Worm (Caenorhabditis elegans) whole organism, L4 larva: ENCODE data around the gene F33A8.7.

Experiments
- R02D3.7 ChIP-seq: fragments of 150-350 bp; sonication (generic microtip); optimal IDR thresholded peaks from 3 replicates; lab custom pipeline; 2014; ENCODE audit warnings: missing biosample characterization, missing genetic modification characterization
- egl-27 ChIP-seq: sonication (generic microtip); optimal IDR thresholded peaks from 3 replicates; lab custom pipeline; 2017; ENCODE audit warnings: missing biosample characterization, missing genetic modification reagents, missing genetic modification characterization
- lin-39 ChIP-seq: fragments of 150-350 bp; optimal IDR thresholded peaks from 2 replicates; lab custom pipeline; 2014; ENCODE audit warnings: missing biosample characterization, missing genetic modification reagents, missing genetic modification characterization

ce11 chrII:11044193-11044568, 18.7 kb upstream of the F33A8.7 start:
- no peak for TF ChIP-seq R02D3.7 (tag; lab: Kevin White, UChicago)
- TF ChIP-seq egl-27 (tag; lab: Kevin White, UChicago) = no peak
- TF ChIP-seq lin-39 (tag; lab: Kevin White, UChicago) = no peak
